Worm (Caenorhabditis elegans): ENCODE measurements around the gene D1005.6.

DNA sequence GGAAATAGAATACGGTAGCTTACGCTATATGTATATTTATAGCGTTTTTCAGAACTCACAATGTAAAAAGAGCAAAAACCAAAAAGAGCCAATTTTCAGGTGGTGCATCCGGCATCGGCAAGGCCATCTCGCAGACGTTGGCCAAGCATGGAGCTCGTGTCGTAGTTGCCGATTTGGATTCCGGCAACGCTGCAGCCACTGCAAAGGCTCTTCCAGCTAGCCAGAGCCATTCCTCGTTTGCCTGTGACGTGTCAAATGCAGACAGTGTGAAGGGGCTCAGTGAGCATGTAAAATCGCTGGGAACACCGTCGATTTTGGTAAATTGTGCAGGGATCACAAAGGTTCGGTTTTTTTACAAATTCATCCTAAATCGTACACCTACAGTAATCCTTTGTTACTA, 22.5 kb upstream of the D1005.6 start:
- no peak for TF ChIP-seq ces-1 (GFP tag; optimal IDR thresholded peaks at IDR 0.05)
- no peak for TF ChIP-seq lsy-2 (tag; optimal IDR thresholded peaks at IDR 0.05)
- TF ChIP-seq nhr-28 (tag; optimal IDR thresholded peaks at IDR 0.05): no peak
- TF ChIP-seq ham-2 (GFP tag; optimal IDR thresholded peaks at IDR 0.05): no peak

All from whole organism, mixed stage, embryonic.